Worm (Caenorhabditis elegans) whole organism, L4/young adult: ENCODE measurements around the gene tdc-1.

Experiments used
- W03F9.2 ChIP-seq: fragments of 150-350 bp; optimal IDR thresholded peaks from 2 replicates; lab custom pipeline; 2014; ENCODE audit warnings: missing biosample characterization, missing genetic modification characterization
- dao-5 ChIP-seq: sonication (generic microtip); optimal IDR thresholded peaks from 2 replicates; lab custom pipeline; 2016; ENCODE audit warnings: missing genotype, missing genetic modification characterization, moderate library complexity, missing compliant biosample characterization
- him-1 ChIP-seq: sonication (generic microtip); optimal IDR thresholded peaks from 2 replicates; lab custom pipeline; 2016; ENCODE audit warnings: missing genotype, missing genetic modification reagents, missing genetic modification characterization, missing compliant biosample characterization

ce11 chrII:8264619-8265018, 5.8 kb upstream of the tdc-1 start, which contains the start of gene srdh-1:
- TF ChIP-seq him-1 (tag; lab: Kevin White, UChicago) (no peak), dao-5 (tag; lab: Kevin White, UChicago) (no peak), W03F9.2 (tag; lab: Kevin White, UChicago) (no peak)
